Worm (Caenorhabditis elegans) whole organism, L4/young adult: Measurements from ENCODE around the gene F42G2.2.

ENCODE experiments used
- W03F9.2 ChIP-seq: fragments of 150-350 bp; optimal IDR thresholded peaks from 2 replicates; lab custom pipeline; 2014; ENCODE audit warnings: missing biosample characterization, missing genetic modification characterization
- dao-5 ChIP-seq: sonication (generic microtip); optimal IDR thresholded peaks from 2 replicates; lab custom pipeline; 2016; ENCODE audit warnings: missing genotype, missing genetic modification characterization, moderate library complexity, missing compliant biosample characterization
- him-1 ChIP-seq: sonication (generic microtip); optimal IDR thresholded peaks from 2 replicates; lab custom pipeline; 2016; ENCODE audit warnings: missing genotype, missing genetic modification reagents, missing genetic modification characterization, missing compliant biosample characterization

- TF ChIP-seq dao-5 (tag; lab: Kevin White, UChicago), result no peak
- no peak for TF ChIP-seq W03F9.2
- TF ChIP-seq him-1 (tag; lab: Kevin White, UChicago), result no peak
Observed at ce11 chrII:2421905-2422304, at the start of gene F42G2.2.
